Fruit fly (Drosophila melanogaster) whole organism, embryonic: Measurements from ENCODE around the gene CG15404.

Source experiments
- CG10274 ChIP-seq: fragments of 200-800 bp; sonication (Bioruptor generic); optimal IDR thresholded peaks from 3 replicates; lab custom pipeline; 2017; ENCODE audit warnings: missing biosample characterization, mild to moderate bottlenecking, missing genetic modification characterization
- CG11085 ChIP-seq: fragments of 200-800 bp; sonication (Bioruptor generic); IDR thresholded peaks from 2 replicates; pipeline ENCODE4 v1.3.6; 2022; ENCODE audit warnings: missing biosample characterization, missing genetic modification characterization
- CG11560 ChIP-seq: fragments of 200-800 bp; sonication (Bioruptor generic); IDR thresholded peaks from 3 replicates; pipeline ENCODE4 v1.3.6; 2022; ENCODE audit warnings: missing biosample characterization, missing genetic modification characterization
- CG11696 ChIP-seq: fragments of 200-800 bp; sonication (Bioruptor generic); IDR thresholded peaks from 2 replicates; pipeline ENCODE4 v1.3.6; 2022; ENCODE audit warnings: missing biosample characterization, missing genetic modification characterization
- CG13287 ChIP-seq: fragments of 200-800 bp; sonication (Bioruptor generic); IDR thresholded peaks from 2 replicates; pipeline ENCODE4 v1.3.6; 2022; ENCODE audit warnings: missing biosample characterization, missing genetic modification characterization; ENCODE audit not compliant: partially characterized antibody
- CG13624 ChIP-seq: fragments of 200-800 bp; sonication (Bioruptor generic); optimal IDR thresholded peaks from 2 replicates; lab custom pipeline; 2016; ENCODE audit warnings: missing biosample characterization, missing genetic modification characterization
- CG14050 ChIP-seq: fragments of 200-800 bp; sonication (Bioruptor generic); IDR thresholded peaks from 3 replicates; pipeline ENCODE4 v1.3.6; 2022; ENCODE audit warnings: missing biosample characterization, missing genetic modification characterization
- CG14710 ChIP-seq: fragments of 200-800 bp; sonication (Bioruptor generic); optimal IDR thresholded peaks from 3 replicates; lab custom pipeline; 2019; ENCODE audit warnings: missing biosample characterization, mild to moderate bottlenecking, missing genetic modification characterization, moderate library complexity
- CG2129 ChIP-seq: fragments of 200-800 bp; sonication (Bioruptor generic); IDR thresholded peaks from 2 replicates; pipeline ENCODE4 v1.3.6; 2022; ENCODE audit warnings: missing biosample characterization, missing genetic modification characterization; ENCODE audit not compliant: partially characterized antibody
- CG7786 ChIP-seq: fragments of 200-800 bp; sonication (Bioruptor generic); optimal IDR thresholded peaks from 2 replicates; lab custom pipeline; 2016; ENCODE audit warnings: missing biosample characterization, missing genetic modification characterization
- CG8359 ChIP-seq: fragments of 200-800 bp; sonication (Bioruptor generic); optimal IDR thresholded peaks from 2 replicates; lab custom pipeline; 2017; ENCODE audit warnings: missing biosample characterization, mild to moderate bottlenecking, missing genetic modification characterization, borderline replicate concordance
- Doc3 ChIP-seq: fragments of 200-800 bp; sonication (Bioruptor generic); IDR thresholded peaks from 3 replicates; pipeline ENCODE4 v1.3.6; 2022; ENCODE audit warnings: missing biosample characterization, missing genetic modification characterization; ENCODE audit not compliant: partially characterized antibody
- Dp ChIP-seq: fragments of 200-800 bp; sonication (Bioruptor generic); optimal IDR thresholded peaks from 2 replicates; lab custom pipeline; 2018; ENCODE audit warnings: missing biosample characterization, mild to moderate bottlenecking, missing genetic modification characterization, moderate library complexity
- Dref ChIP-seq: fragments of 200-800 bp; sonication (Bioruptor generic); IDR thresholded peaks from 2 replicates; pipeline ENCODE4 v1.3.6; 2022; ENCODE audit warnings: missing biosample characterization, missing genetic modification characterization
- HLH3B ChIP-seq: fragments of 200-800 bp; sonication (Bioruptor generic); IDR thresholded peaks from 2 replicates; pipeline ENCODE4 v1.3.6; 2022; ENCODE audit warnings: missing biosample characterization, missing genetic modification characterization
- Hey ChIP-seq: fragments of 200-800 bp; sonication (Bioruptor generic); optimal IDR thresholded peaks from 3 replicates; lab custom pipeline; 2018; ENCODE audit warnings: missing biosample characterization, mild to moderate bottlenecking, missing genetic modification characterization
- Lpt ChIP-seq: fragments of >200 bp; optimal IDR thresholded peaks from 2 replicates; lab custom pipeline; 2018; ENCODE audit warnings: missing biosample characterization, missing genetic modification characterization
- Meics ChIP-seq: fragments of 200-800 bp; sonication (Bioruptor generic); optimal IDR thresholded peaks from 2 replicates; lab custom pipeline; 2017; ENCODE audit warnings: missing biosample characterization, mild to moderate bottlenecking, missing genetic modification characterization
- Rfx ChIP-seq: fragments of 200-800 bp; sonication (Bioruptor generic); IDR thresholded peaks from 2 replicates; pipeline ENCODE4 v1.3.6; 2022; ENCODE audit warnings: missing biosample characterization, missing genetic modification characterization
- Sox102F ChIP-seq: fragments of 200-800 bp; sonication (Bioruptor generic); optimal IDR thresholded peaks from 2 replicates; lab custom pipeline; 2018; ENCODE audit warnings: missing biosample characterization, mild to moderate bottlenecking, missing genetic modification characterization, moderate library complexity
- al ChIP-seq: fragments of 200-800 bp; sonication (Bioruptor generic); IDR thresholded peaks from 2 replicates; pipeline ENCODE4 v1.3.6; 2022; ENCODE audit warnings: missing biosample characterization, missing genetic modification characterization
- aop ChIP-seq: fragments of 200-800 bp; sonication (Bioruptor generic); IDR thresholded peaks from 2 replicates; pipeline ENCODE4 v1.3.6; 2022; ENCODE audit warnings: missing biosample characterization, missing genetic modification characterization
- ap ChIP-seq: fragments of 200-800 bp; sonication (Bioruptor generic); IDR thresholded peaks from 2 replicates; pipeline ENCODE4 v1.3.6; 2022; ENCODE audit warnings: missing biosample characterization, missing genetic modification characterization
- bcd ChIP-seq: fragments of 200-800 bp; sonication (Bioruptor generic); optimal IDR thresholded peaks from 2 replicates; lab custom pipeline; 2017; ENCODE audit warnings: missing biosample characterization, mild to moderate bottlenecking, missing genetic modification characterization
- btn ChIP-seq: fragments of 200-800 bp; sonication (Bioruptor generic); optimal IDR thresholded peaks from 2 replicates; lab custom pipeline; 2016; ENCODE audit warnings: missing biosample characterization, missing genetic modification characterization
- chif ChIP-seq, 2 experiments: fragments of 200-800 bp; sonication (Bioruptor generic); optimal IDR thresholded peaks; 3 replicates each; lab custom pipeline; 2016; ENCODE audit warnings: missing biosample characterization in 2 of 2, missing genetic modification characterization in 2 of 2
- chinmo ChIP-seq: fragments of 200-800 bp; sonication (Bioruptor generic); IDR thresholded peaks from 4 replicates; pipeline ENCODE4 v1.3.6; 2022; ENCODE audit warnings: missing biosample characterization, missing genetic modification characterization; ENCODE audit not compliant: partially characterized antibody
- danr ChIP-seq: fragments of 200-800 bp; sonication (Bioruptor generic); IDR thresholded peaks from 2 replicates; pipeline ENCODE4 v1.3.6; 2022; ENCODE audit warnings: missing biosample characterization, missing genetic modification characterization
- dm ChIP-seq: fragments of 200-800 bp; sonication (Bioruptor generic); optimal IDR thresholded peaks from 3 replicates; lab custom pipeline; 2016; ENCODE audit warnings: missing biosample characterization, missing genetic modification characterization
- ewg ChIP-seq: fragments of 200-800 bp; sonication (Bioruptor generic); optimal IDR thresholded peaks from 3 replicates; lab custom pipeline; 2017; ENCODE audit warnings: mild to moderate bottlenecking, missing biosample characterization, missing genetic modification reagents, missing genetic modification characterization
- exex ChIP-seq: fragments of 200-800 bp; sonication (Bioruptor generic); optimal IDR thresholded peaks from 4 replicates; lab custom pipeline; 2018; ENCODE audit warnings: missing biosample characterization, mild to moderate bottlenecking, missing genetic modification characterization, moderate library complexity
- ftz-f1 ChIP-seq: fragments of 200-800 bp; sonication (Bioruptor generic); optimal IDR thresholded peaks from 2 replicates; lab custom pipeline; 2016; ENCODE audit warnings: missing biosample characterization, missing genetic modification characterization
- hb ChIP-seq: fragments of 200-800 bp; sonication (Bioruptor generic); IDR thresholded peaks from 3 replicates; pipeline ENCODE4 v1.3.6; 2022; ENCODE audit warnings: missing biosample characterization, missing genetic modification characterization; ENCODE audit not compliant: partially characterized antibody
- hbn ChIP-seq: fragments of 200-800 bp; sonication (Bioruptor generic); IDR thresholded peaks from 2 replicates; pipeline ENCODE4 v1.3.6; 2022; ENCODE audit warnings: missing biosample characterization, missing genetic modification characterization; ENCODE audit not compliant: partially characterized antibody
- hkb ChIP-seq, 2 experiments: fragments of 200-800 bp in 1 of 2; fragments of >200 bp in 1 of 2; sonication (Bioruptor generic) in 1 of 2; IDR thresholded peaks in 1 of 2; optimal IDR thresholded peaks in 1 of 2; 2 replicates each; pipeline versions ENCODE4 v1.3.6 to Lab custom; 2017 to 2022; ENCODE audit warnings: missing biosample characterization in 1 of 2, missing genetic modification characterization in 1 of 2
- inv ChIP-seq: fragments of 200-800 bp; sonication (Bioruptor generic); IDR thresholded peaks from 2 replicates; pipeline ENCODE4 v1.3.6; 2022; ENCODE audit warnings: missing biosample characterization, missing genetic modification characterization; ENCODE audit not compliant: partially characterized antibody
- jigr1 ChIP-seq: fragments of 200-800 bp; sonication (Bioruptor generic); IDR thresholded peaks from 3 replicates; pipeline ENCODE4 v1.3.6; 2022; ENCODE audit warnings: missing biosample characterization, missing genetic modification characterization
- kah ChIP-seq: fragments of 200-800 bp; sonication (Bioruptor generic); optimal IDR thresholded peaks from 2 replicates; lab custom pipeline; 2018; ENCODE audit warnings: missing biosample characterization, mild to moderate bottlenecking, missing genetic modification characterization
- klu ChIP-seq: fragments of 200-800 bp; sonication (Bioruptor generic); IDR thresholded peaks from 2 replicates; pipeline ENCODE4 v1.3.6; 2022; ENCODE audit warnings: missing biosample characterization, missing genetic modification characterization
- lab ChIP-seq: fragments of 200-800 bp; sonication (Bioruptor generic); optimal IDR thresholded peaks from 3 replicates; lab custom pipeline; 2017; ENCODE audit warnings: missing biosample characterization, missing genetic modification characterization, mild to moderate bottlenecking, moderate library complexity, missing genetic modification reagents
- mld ChIP-seq: fragments of 200-800 bp; sonication (Bioruptor generic); IDR thresholded peaks from 3 replicates; pipeline ENCODE4 v1.3.6; 2022; ENCODE audit warnings: missing biosample characterization, missing genetic modification characterization; ENCODE audit not compliant: partially characterized antibody
- pzg ChIP-seq: fragments of 200-800 bp; sonication (Bioruptor generic); optimal IDR thresholded peaks from 3 replicates; lab custom pipeline; 2018; ENCODE audit warnings: missing biosample characterization, mild to moderate bottlenecking, missing genetic modification characterization, moderate library complexity
- repo ChIP-seq: fragments of 200-800 bp; sonication (Bioruptor generic); optimal IDR thresholded peaks from 2 replicates; lab custom pipeline; 2016; ENCODE audit warnings: missing biosample characterization, missing genetic modification characterization
- row ChIP-seq: fragments of 200-800 bp; sonication (Bioruptor generic); IDR thresholded peaks from 3 replicates; pipeline ENCODE4 v1.3.6; 2022; ENCODE audit warnings: missing biosample characterization, missing genetic modification characterization
- slbo ChIP-seq: fragments of 200-800 bp; sonication (Bioruptor generic); IDR thresholded peaks from 2 replicates; pipeline ENCODE4 v1.3.6; 2022; ENCODE audit warnings: missing biosample characterization, missing genetic modification characterization
- sr ChIP-seq: fragments of 200-800 bp; sonication (Bioruptor generic); IDR thresholded peaks from 3 replicates; pipeline ENCODE4 v1.3.6; 2022; ENCODE audit warnings: missing biosample characterization, missing genetic modification characterization
- trh ChIP-seq: fragments of 200-800 bp; sonication (Bioruptor generic); optimal IDR thresholded peaks from 2 replicates; lab custom pipeline; 2016; ENCODE audit warnings: missing biosample characterization, missing genetic modification characterization
- vvl ChIP-seq: fragments of 200-800 bp; sonication (Bioruptor generic); IDR thresholded peaks from 2 replicates; pipeline ENCODE4 v1.3.6; 2022; ENCODE audit warnings: missing biosample characterization, missing genetic modification characterization
- wek ChIP-seq: fragments of 200-800 bp; sonication (Bioruptor generic); optimal IDR thresholded peaks from 3 replicates; lab custom pipeline; 2018; ENCODE audit warnings: missing biosample characterization, mild to moderate bottlenecking, missing genetic modification characterization, moderate library complexity
- zfh1 ChIP-seq: fragments of 200-800 bp; sonication (Bioruptor generic); IDR thresholded peaks from 3 replicates; pipeline ENCODE4 v1.3.6; 2022; ENCODE audit warnings: missing biosample characterization, missing genetic modification characterization

The CG15404 gene

dm6 chr2L:3144709-3145108, 29.1 kb upstream of the CG15404 start, which contains the start of gene toc (continued):
- TF ChIP-seq Lpt (GFP tag; lab: Kevin White, UChicago) = no peak
- no peak for TF ChIP-seq danr (GFP tag; lab: Robert Waterston, UW)
- TF ChIP-seq ewg (GFP tag; lab: Kevin White, UChicago) = peak; percentile 79
- TF ChIP-seq pzg (GFP tag; lab: Kevin White, UChicago) = peak; percentile 84
- no peak for TF ChIP-seq ftz-f1
- TF ChIP-seq CG11085 (GFP tag; lab: Robert Waterston, UW) = no peak
- TF ChIP-seq exex = peak; percentile 20
- peak; percentile 27; the same call in 1 of the 2 replicates for TF ChIP-seq slbo
- no peak for TF ChIP-seq CG11696 (GFP tag; lab: Robert Waterston, UW)
- peak; percentile 79 for TF ChIP-seq hb (GFP tag; lab: Robert Waterston, UW)
- TF ChIP-seq Doc3 (GFP tag; lab: Robert Waterston, UW) = peak; percentile 68
- peak; percentile 34; the same call in 1 of the 3 replicates for TF ChIP-seq row (GFP tag; lab: Robert Waterston, UW)
- TF ChIP-seq sr (GFP tag; lab: Robert Waterston, UW) = no peak
- TF ChIP-seq CG14050 (GFP tag; lab: Robert Waterston, UW) = no peak
- TF ChIP-seq Hey = no peak
- TF ChIP-seq dm (GFP tag; lab: Kevin White, UChicago) = no peak
- no peak for TF ChIP-seq Sox102F (GFP tag; lab: Kevin White, UChicago)
- TF ChIP-seq klu (GFP tag; lab: Robert Waterston, UW) = no peak
- peak; percentile 16 for TF ChIP-seq bcd (GFP tag; lab: Kevin White, UChicago)
- no peak for TF ChIP-seq CG8359
- TF ChIP-seq hbn (GFP tag; lab: Robert Waterston, UW) = peak; percentile 65
- peak; percentile 27 for TF ChIP-seq CG13624
- no peak for TF ChIP-seq kah (GFP tag; lab: Kevin White, UChicago)
- no peak for TF ChIP-seq CG11560
- TF ChIP-seq CG14710 = peak; percentile 42
- peak; percentile 92 for TF ChIP-seq CG13287 (GFP tag; lab: Robert Waterston, UW)
- no peak for TF ChIP-seq wek
- TF ChIP-seq chinmo (GFP tag; lab: Robert Waterston, UW) = peak; percentile 81; the same call in 1 of the 4 replicates
- TF ChIP-seq vvl (GFP tag; lab: Robert Waterston, UW) = peak; percentile 67
- peak; percentile 8 for TF ChIP-seq CG7786 (GFP tag; lab: Kevin White, UChicago)
- no peak for TF ChIP-seq chif (GFP tag; optimal IDR thresholded peaks at IDR 0.05; lab: Kevin White, UChicago)
- peak; percentile 91 for TF ChIP-seq Dref (GFP tag; lab: Robert Waterston, UW)
- no peak for TF ChIP-seq aop (GFP tag; lab: Robert Waterston, UW)
- TF ChIP-seq zfh1 (GFP tag; lab: Robert Waterston, UW) = peak; percentile 45; the same call in 1 of the 3 replicates
- TF ChIP-seq HLH3B (GFP tag; lab: Robert Waterston, UW) = no peak
- TF ChIP-seq mld (GFP tag; lab: Robert Waterston, UW) = peak; percentile 89
- peak; percentile 66 for TF ChIP-seq Rfx (GFP tag; lab: Robert Waterston, UW)
- no peak for TF ChIP-seq al (GFP tag; lab: Robert Waterston, UW)
- TF ChIP-seq ap (GFP tag; lab: Robert Waterston, UW) = no peak
- no peak for TF ChIP-seq btn
- TF ChIP-seq repo (GFP tag; lab: Kevin White, UChicago) = no peak
- TF ChIP-seq trh (GFP tag; lab: Kevin White, UChicago) = no peak
- no peak for TF ChIP-seq Meics (GFP tag; lab: Kevin White, UChicago)
- TF ChIP-seq inv (GFP tag; lab: Robert Waterston, UW) = peak; percentile 83
- no peak for TF ChIP-seq CG10274 (GFP tag; lab: Kevin White, UChicago)
- TF ChIP-seq Dp (GFP tag; lab: Kevin White, UChicago) = peak; percentile 56
- TF ChIP-seq CG2129 (GFP tag; lab: Robert Waterston, UW) = peak; percentile 33; the same call in 1 of the 2 replicates
- no peak for TF ChIP-seq jigr1 (GFP tag; lab: Robert Waterston, UW)
- TF ChIP-seq hkb (optimal IDR thresholded peaks at IDR 0.05; lab: Kevin White, UChicago) = no peak
- no peak for TF ChIP-seq hkb (GFP tag; IDR thresholded peaks at IDR 0.05; lab: Robert Waterston, UW)
- TF ChIP-seq lab (GFP tag; lab: Kevin White, UChicago) = no peak
